Fruit fly (Drosophila melanogaster): ENCODE data around the gene sNPF-R.

DNA sequence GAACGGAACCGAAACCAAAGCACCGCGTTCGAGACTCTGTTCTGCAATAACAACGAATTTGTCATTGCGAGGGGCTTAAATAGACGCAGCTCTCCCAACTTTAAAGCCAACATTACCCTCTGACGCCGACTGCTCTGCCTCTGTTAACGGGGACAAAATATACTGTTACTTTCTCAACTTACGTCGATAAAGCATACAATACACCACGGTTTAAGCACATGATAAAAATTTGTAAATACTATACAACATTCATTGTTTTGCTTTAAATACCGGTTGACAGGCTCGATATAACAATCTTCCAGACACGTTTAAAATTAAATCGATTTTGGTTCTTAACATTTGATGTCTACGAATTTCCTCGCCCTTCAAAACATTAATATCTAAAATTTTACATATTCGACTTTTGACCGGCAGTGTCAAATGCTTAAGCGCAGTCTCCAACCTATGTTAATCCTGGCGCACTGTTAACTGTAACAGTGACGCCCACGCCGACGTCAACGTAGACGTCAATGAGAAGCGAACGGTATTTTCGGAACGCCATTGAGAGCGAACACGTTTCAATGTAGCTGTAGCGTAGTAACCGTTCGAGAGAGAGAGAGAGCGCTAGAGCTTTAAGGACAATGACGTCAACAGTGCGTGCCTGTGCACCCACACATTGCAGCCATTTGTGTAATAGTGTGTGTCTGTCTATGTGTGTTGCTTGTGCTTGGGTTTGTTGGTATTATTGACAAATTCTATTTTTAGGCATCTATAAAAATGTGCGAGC, 15.2 kb upstream of the sNPF-R start, which contains the start of gene CG14186:
- TF ChIP-seq topi (GFP tag; optimal IDR thresholded peaks at IDR 0.05): no peak
- no peak for TF ChIP-seq Hr38 (GFP tag; optimal IDR thresholded peaks at IDR 0.05)
- TF ChIP-seq Blimp-1 (GFP tag; optimal IDR thresholded peaks at IDR 0.05): no peak
- no peak for TF ChIP-seq net (GFP tag; optimal IDR thresholded peaks at IDR 0.05)
- no peak for TF ChIP-seq Eip93F (GFP tag; optimal IDR thresholded peaks at IDR 0.05)
- no peak for TF ChIP-seq Gug (GFP tag; IDR thresholded peaks at IDR 0.05)
- no peak for TF ChIP-seq CG34406 (GFP tag; optimal IDR thresholded peaks at IDR 0.05)

Data from whole organism, prepupa.